Worm (Caenorhabditis elegans): ENCODE results near the gene acdh-2.

The acdh-2 gene

ce11 chrII:5503760-5504159, 43.5 kb downstream of the acdh-2 start, which contains the start of gene cyp-44A1:
cyp-44A1 (plus strand) TSS chrII:5504044.
- TF ChIP-seq ztf-23 (GFP tag; IDR thresholded peaks at IDR 0.05), result no peak
- TF ChIP-seq tab-1 (GFP tag; IDR thresholded peaks at IDR 0.05), result no peak
- TF ChIP-seq med-1 (GFP tag; optimal IDR thresholded peaks at IDR 0.05; ENCODE audit: insufficient read depth), result no peak
- TF ChIP-seq ztf-29 (GFP tag; IDR thresholded peaks at IDR 0.05), result no peak
- no peak for TF ChIP-seq flt-1 (GFP tag; IDR thresholded peaks at IDR 0.05)
- no peak for TF ChIP-seq cog-1 (tag; optimal IDR thresholded peaks at IDR 0.05)
- TF ChIP-seq klf-2 (GFP tag; conservative IDR thresholded peaks at IDR 0.05), result no peak
- TF ChIP-seq ref-1 (GFP tag; conservative IDR thresholded peaks at IDR 0.05), result no peak
- no peak for TF ChIP-seq T22C8.4 (GFP tag; IDR thresholded peaks at IDR 0.05)

- no peak for TF ChIP-seq med-1 (GFP tag; optimal IDR thresholded peaks at IDR 0.05; ENCODE audit: insufficient read depth)
- no peak for TF ChIP-seq tab-1 (GFP tag; IDR thresholded peaks at IDR 0.05)
- TF ChIP-seq ref-1 (GFP tag; conservative IDR thresholded peaks at IDR 0.05), result no peak
Measured at ce11 chrII:5500986-5501657, 46.2 kb downstream of the acdh-2 start, which contains the start of gene F12A10.8. F12A10.8 (minus strand) TSS chrII:5501064.

ce11 chrII:5500470-5500869, 46.8 kb downstream of the acdh-2 start, which contains the start of gene fzy-1:
fzy-1 (plus strand) TSS chrII:5500770.
- TF ChIP-seq ztf-23 (GFP tag; IDR thresholded peaks at IDR 0.05), result no peak
- TF ChIP-seq klf-2 (GFP tag; conservative IDR thresholded peaks at IDR 0.05), result no peak
- no peak for TF ChIP-seq T22C8.4 (GFP tag; IDR thresholded peaks at IDR 0.05)
- TF ChIP-seq tab-1 (GFP tag; IDR thresholded peaks at IDR 0.05), result no peak
- no peak for TF ChIP-seq ztf-29 (GFP tag; IDR thresholded peaks at IDR 0.05)
- TF ChIP-seq med-1 (GFP tag; optimal IDR thresholded peaks at IDR 0.05; ENCODE audit: insufficient read depth), result no peak
- no peak for TF ChIP-seq cog-1 (tag; optimal IDR thresholded peaks at IDR 0.05)
- no peak for TF ChIP-seq ref-1 (GFP tag; conservative IDR thresholded peaks at IDR 0.05)
- no peak for TF ChIP-seq flt-1 (GFP tag; IDR thresholded peaks at IDR 0.05)

- TF ChIP-seq flt-1 (GFP tag; IDR thresholded peaks at IDR 0.05), result no peak
- TF ChIP-seq klf-2 (GFP tag; conservative IDR thresholded peaks at IDR 0.05), result no peak
Measured at ce11 chrII:5498156-5498739, 49.0 kb downstream of the acdh-2 start, which contains the start of the genes suex-1 and F12A10.9. suex-1 (minus strand) TSS chrII:5498256. F12A10.9 (plus strand) TSS chrII:5498689.

ce11 chrII:5497541-5497940, 49.8 kb downstream of the acdh-2 start:
- TF ChIP-seq med-1 (GFP tag; optimal IDR thresholded peaks at IDR 0.05; ENCODE audit: insufficient read depth) (no peak), T22C8.4 (GFP tag; IDR thresholded peaks at IDR 0.05) (no peak), ref-1 (GFP tag; conservative IDR thresholded peaks at IDR 0.05) (no peak), ztf-23 (GFP tag; IDR thresholded peaks at IDR 0.05) (no peak), tab-1 (GFP tag; IDR thresholded peaks at IDR 0.05) (no peak), flt-1 (GFP tag; IDR thresholded peaks at IDR 0.05) (no peak)

ce11 chrII:5496375-5496774, 50.9 kb downstream of the acdh-2 start, which contains the start of gene F12A10.1:
F12A10.1 (plus strand) TSS chrII:5496540.
- no peak for TF ChIP-seq tab-1 (GFP tag; IDR thresholded peaks at IDR 0.05)
- TF ChIP-seq flt-1 (GFP tag; IDR thresholded peaks at IDR 0.05), result no peak
- TF ChIP-seq klf-2 (GFP tag; conservative IDR thresholded peaks at IDR 0.05), result no peak
- TF ChIP-seq ztf-29 (GFP tag; IDR thresholded peaks at IDR 0.05), result no peak
- no peak for TF ChIP-seq cog-1 (tag; optimal IDR thresholded peaks at IDR 0.05)
- no peak for TF ChIP-seq T22C8.4 (GFP tag; IDR thresholded peaks at IDR 0.05)
